Fruit fly (Drosophila melanogaster) whole organism, embryonic: ENCODE results near the gene sno.

Source experiments
- C15 ChIP-seq: fragments of 200-800 bp; sonication (Bioruptor generic); IDR thresholded peaks from 3 replicates; pipeline ENCODE4 v1.3.6; 2022; ENCODE audit warnings: missing biosample characterization, missing genetic modification characterization
- CG11695 ChIP-seq: fragments of 200-800 bp; sonication (Bioruptor generic); IDR thresholded peaks from 3 replicates; pipeline ENCODE4 v1.3.6; 2022; ENCODE audit warnings: missing biosample characterization, missing genetic modification characterization
- CG12155 ChIP-seq: fragments of 200-800 bp; sonication (Bioruptor generic); optimal IDR thresholded peaks from 3 replicates; lab custom pipeline; 2016; ENCODE audit warnings: missing biosample characterization, missing genetic modification characterization
- CG13287 ChIP-seq: fragments of 200-800 bp; sonication (Bioruptor generic); IDR thresholded peaks from 2 replicates; pipeline ENCODE4 v1.3.6; 2022; ENCODE audit warnings: missing biosample characterization, missing genetic modification characterization; ENCODE audit not compliant: partially characterized antibody
- CG14441 ChIP-seq: fragments of 200-800 bp; sonication (Bioruptor generic); IDR thresholded peaks from 2 replicates; pipeline ENCODE4 v1.3.6; 2022; ENCODE audit warnings: missing biosample characterization, missing genetic modification characterization
- CG14710 ChIP-seq: fragments of 200-800 bp; sonication (Bioruptor generic); optimal IDR thresholded peaks from 3 replicates; lab custom pipeline; 2019; ENCODE audit warnings: missing biosample characterization, mild to moderate bottlenecking, missing genetic modification characterization, moderate library complexity
- CG1603 ChIP-seq: fragments of 200-800 bp; sonication (Bioruptor generic); optimal IDR thresholded peaks from 2 replicates; lab custom pipeline; 2019; ENCODE audit warnings: missing biosample characterization, mild to moderate bottlenecking, missing genetic modification characterization, moderate library complexity
- CG16779 ChIP-seq: fragments of 200-800 bp; sonication (Bioruptor generic); IDR thresholded peaks from 2 replicates; pipeline ENCODE4 v1.3.6; 2022; ENCODE audit warnings: missing biosample characterization, missing genetic modification characterization
- CG16813 ChIP-seq: fragments of 200-800 bp; sonication (Bioruptor generic); IDR thresholded peaks from 3 replicates; pipeline ENCODE4 v1.3.6; 2022; ENCODE audit warnings: missing biosample characterization, missing genetic modification characterization; ENCODE audit not compliant: partially characterized antibody
- CG16863 ChIP-seq: fragments of 200-800 bp; sonication (Bioruptor generic); optimal IDR thresholded peaks from 3 replicates; lab custom pipeline; 2016; ENCODE audit warnings: missing biosample characterization, missing genetic modification characterization
- CG17328 ChIP-seq: fragments of 200-800 bp; sonication (Bioruptor generic); IDR thresholded peaks from 2 replicates; pipeline ENCODE4 v1.3.6; 2022; ENCODE audit warnings: missing biosample characterization, missing genetic modification characterization
- CG17359 ChIP-seq: fragments of 200-800 bp; sonication (Bioruptor generic); optimal IDR thresholded peaks from 3 replicates; lab custom pipeline; 2018; ENCODE audit warnings: missing biosample characterization, mild to moderate bottlenecking, missing genetic modification characterization, moderate library complexity
- CG18262 ChIP-seq: fragments of 200-800 bp; optimal IDR thresholded peaks from 3 replicates; lab custom pipeline; 2019; ENCODE audit warnings: missing biosample characterization, mild to moderate bottlenecking, missing genetic modification characterization, moderate library complexity
- CG2116 ChIP-seq: fragments of 200-800 bp; sonication (Bioruptor generic); optimal IDR thresholded peaks from 3 replicates; lab custom pipeline; 2018; ENCODE audit warnings: missing biosample characterization, mild to moderate bottlenecking, missing genetic modification characterization
- CG2678 ChIP-seq: fragments of 200-800 bp; sonication (Bioruptor generic); optimal IDR thresholded peaks from 3 replicates; lab custom pipeline; 2019; ENCODE audit warnings: missing biosample characterization, mild to moderate bottlenecking, missing genetic modification characterization, moderate library complexity
- CG32532 ChIP-seq: fragments of 200-800 bp; sonication (Bioruptor generic); IDR thresholded peaks from 2 replicates; pipeline ENCODE4 v1.3.6; 2022; ENCODE audit warnings: missing biosample characterization, missing genetic modification characterization
- CG33557 ChIP-seq: fragments of 200-800 bp; sonication (Bioruptor generic); optimal IDR thresholded peaks from 2 replicates; lab custom pipeline; 2019; ENCODE audit warnings: missing biosample characterization, mild to moderate bottlenecking, missing genetic modification characterization, moderate library complexity
- CG34376 ChIP-seq: fragments of 200-800 bp; sonication (Bioruptor generic); optimal IDR thresholded peaks from 2 replicates; lab custom pipeline; 2018; ENCODE audit warnings: missing biosample characterization, mild to moderate bottlenecking, missing genetic modification characterization
- CG3847 ChIP-seq: fragments of 200-800 bp; sonication (Bioruptor generic); IDR thresholded peaks from 2 replicates; pipeline ENCODE4 v1.3.6; 2022; ENCODE audit warnings: missing biosample characterization, missing genetic modification characterization
- CG6175 ChIP-seq: fragments of 200-800 bp; sonication (Bioruptor generic); IDR thresholded peaks from 3 replicates; pipeline ENCODE4 v1.3.6; 2022; ENCODE audit warnings: missing biosample characterization, missing genetic modification characterization
- CG6654 ChIP-seq: fragments of 200-800 bp; sonication (Bioruptor generic); optimal IDR thresholded peaks from 2 replicates; lab custom pipeline; 2017; ENCODE audit warnings: missing biosample characterization, mild to moderate bottlenecking, missing genetic modification characterization
- CG6765 ChIP-seq: fragments of 200-800 bp; sonication (Bioruptor generic); optimal IDR thresholded peaks from 3 replicates; lab custom pipeline; 2017; ENCODE audit warnings: missing biosample characterization, mild to moderate bottlenecking, missing genetic modification characterization
- CG6813 ChIP-seq: fragments of 200-800 bp; sonication (Bioruptor generic); optimal IDR thresholded peaks from 2 replicates; lab custom pipeline; 2017; ENCODE audit warnings: missing biosample characterization, missing genetic modification characterization, mild to moderate bottlenecking, moderate library complexity, missing genetic modification reagents
- CG7786 ChIP-seq: fragments of 200-800 bp; sonication (Bioruptor generic); optimal IDR thresholded peaks from 2 replicates; lab custom pipeline; 2016; ENCODE audit warnings: missing biosample characterization, missing genetic modification characterization
- CG7963 ChIP-seq: fragments of 200-800 bp; sonication (Bioruptor generic); IDR thresholded peaks from 3 replicates; pipeline ENCODE4 v1.3.6; 2022; ENCODE audit warnings: missing biosample characterization, missing genetic modification characterization; ENCODE audit not compliant: partially characterized antibody
- CG7987 ChIP-seq: fragments of 200-800 bp; sonication (Bioruptor generic); optimal IDR thresholded peaks from 2 replicates; lab custom pipeline; 2018; ENCODE audit warnings: missing biosample characterization, mild to moderate bottlenecking, missing genetic modification characterization, moderate library complexity
- CrebB ChIP-seq: fragments of 200-800 bp; sonication (Bioruptor generic); optimal IDR thresholded peaks from 3 replicates; lab custom pipeline; 2018; ENCODE audit warnings: missing biosample characterization, mild to moderate bottlenecking, missing genetic modification characterization
- Gug ChIP-seq: fragments of 200-800 bp; sonication (Bioruptor generic); IDR thresholded peaks from 4 replicates; pipeline ENCODE4 v1.3.6; 2022; ENCODE audit warnings: missing biosample characterization, missing genetic modification characterization
- Nf-YA ChIP-seq: fragments of 200-800 bp; sonication (Bioruptor generic); IDR thresholded peaks from 2 replicates; pipeline ENCODE4 v1.3.6; 2022; ENCODE audit warnings: missing biosample characterization, missing genetic modification characterization
- Nf-YC ChIP-seq: fragments of 200-800 bp; optimal IDR thresholded peaks from 3 replicates; lab custom pipeline; 2019; ENCODE audit warnings: missing biosample characterization, mild to moderate bottlenecking, missing genetic modification characterization, moderate library complexity
- Pdp1 ChIP-seq, 2 experiments: fragments of 200-800 bp; sonication (Bioruptor generic); optimal IDR thresholded peaks; 3 replicates each; lab custom pipeline; 2016; ENCODE audit warnings: missing biosample characterization in 2 of 2, missing genetic modification characterization in 2 of 2, mild to moderate bottlenecking in 1 of 2, moderate library complexity in 1 of 2
- Rfx ChIP-seq: fragments of 200-800 bp; sonication (Bioruptor generic); IDR thresholded peaks from 2 replicates; pipeline ENCODE4 v1.3.6; 2022; ENCODE audit warnings: missing biosample characterization, missing genetic modification characterization
- Rx ChIP-seq: fragments of 200-800 bp; sonication (Bioruptor generic); IDR thresholded peaks from 2 replicates; pipeline ENCODE4 v1.3.6; 2022; ENCODE audit warnings: missing biosample characterization, missing genetic modification characterization
- amos ChIP-seq: fragments of 200-800 bp; sonication (Bioruptor generic); IDR thresholded peaks from 2 replicates; pipeline ENCODE4 v1.3.6; 2022; ENCODE audit warnings: missing biosample characterization, missing genetic modification characterization; ENCODE audit not compliant: partially characterized antibody
- ase ChIP-seq: fragments of 200-800 bp; sonication (Bioruptor generic); IDR thresholded peaks from 3 replicates; pipeline ENCODE4 v1.3.6; 2022; ENCODE audit warnings: missing biosample characterization, missing genetic modification characterization
- bsh ChIP-seq, 2 experiments: fragments of 200-800 bp; sonication (Bioruptor generic); optimal IDR thresholded peaks; 2 replicates each; lab custom pipeline; 2017 to 2018; ENCODE audit warnings: mild to moderate bottlenecking in 2 of 2, missing biosample characterization in 2 of 2, missing genetic modification characterization in 2 of 2, moderate library complexity in 1 of 2
- caup ChIP-seq: fragments of 200-800 bp; sonication (Bioruptor generic); optimal IDR thresholded peaks from 3 replicates; lab custom pipeline; 2017; ENCODE audit warnings: missing biosample characterization, mild to moderate bottlenecking, missing genetic modification characterization, moderate library complexity; ENCODE audit not compliant: severe bottlenecking
- dmrt99B ChIP-seq: fragments of 200-800 bp; sonication (Bioruptor generic); optimal IDR thresholded peaks from 2 replicates; lab custom pipeline; 2018; ENCODE audit warnings: missing biosample characterization, mild to moderate bottlenecking, missing genetic modification characterization, moderate library complexity
- ewg ChIP-seq: fragments of 200-800 bp; sonication (Bioruptor generic); optimal IDR thresholded peaks from 3 replicates; lab custom pipeline; 2017; ENCODE audit warnings: mild to moderate bottlenecking, missing biosample characterization, missing genetic modification reagents, missing genetic modification characterization
- ham ChIP-seq: fragments of 200-800 bp; sonication (Bioruptor generic); IDR thresholded peaks from 2 replicates; pipeline ENCODE4 v1.3.6; 2022; ENCODE audit warnings: missing biosample characterization, missing genetic modification characterization
- hb ChIP-seq: fragments of 200-800 bp; sonication (Bioruptor generic); IDR thresholded peaks from 3 replicates; pipeline ENCODE4 v1.3.6; 2022; ENCODE audit warnings: missing biosample characterization, missing genetic modification characterization; ENCODE audit not compliant: partially characterized antibody
- her ChIP-seq: fragments of 200-800 bp; sonication (Bioruptor generic); optimal IDR thresholded peaks from 2 replicates; lab custom pipeline; 2016; ENCODE audit warnings: missing biosample characterization, missing genetic modification characterization
- lbe ChIP-seq: fragments of 200-800 bp; sonication (Bioruptor generic); optimal IDR thresholded peaks from 2 replicates; lab custom pipeline; 2016; ENCODE audit warnings: missing biosample characterization, mild to moderate bottlenecking, missing genetic modification characterization
- lola ChIP-seq, 3 experiments: fragments of >200 bp in 2 of 3; fragments of 200-800 bp in 1 of 3; sonication (Bioruptor generic) in 1 of 3; optimal IDR thresholded peaks; 2 replicates each; lab custom pipeline; 2017 to 2019; ENCODE audit warnings: missing biosample characterization in 3 of 3, missing genetic modification characterization in 3 of 3, mild to moderate bottlenecking in 1 of 3, moderate library complexity in 1 of 3
- p53 ChIP-seq: fragments of 200-800 bp; sonication (Bioruptor generic); optimal IDR thresholded peaks from 2 replicates; lab custom pipeline; 2016; ENCODE audit warnings: missing biosample characterization, missing genetic modification characterization
- sna ChIP-seq: fragments of 200-800 bp; sonication (Bioruptor generic); IDR thresholded peaks from 2 replicates; pipeline ENCODE4 v1.3.6; 2022; ENCODE audit warnings: missing biosample characterization, missing genetic modification characterization; ENCODE audit not compliant: partially characterized antibody
- ssp ChIP-seq: fragments of 200-800 bp; sonication (Bioruptor generic); IDR thresholded peaks from 2 replicates; pipeline ENCODE4 v1.3.6; 2022; ENCODE audit warnings: missing biosample characterization, missing genetic modification characterization

sno gene

dm6 chrX:13211357-13212137 is at the start of gene sno (continued):
- TF ChIP-seq CG7963 (GFP tag; lab: Robert Waterston, UW) (peak; percentile 83; the same call in 2 of the 3 replicates), CG14441 (GFP tag; lab: Robert Waterston, UW) (no peak), CG2116 (no peak), CG18262 (tag; lab: Kevin White, UChicago) (no peak), CG17359 (tag; lab: Kevin White, UChicago) (no peak), CG16779 (GFP tag; lab: Robert Waterston, UW) (no peak), CG2678 (tag; lab: Kevin White, UChicago) (no peak), lola (GFP tag; optimal IDR thresholded peaks at IDR 0.05; lab: Kevin White, UChicago) (no peak), CG1603 (tag; lab: Kevin White, UChicago) (peak; percentile 28), CG7786 (GFP tag; lab: Kevin White, UChicago) (no peak), her (GFP tag; lab: Kevin White, UChicago) (peak; percentile 1), CG14710 (peak; percentile 11), CG3847 (GFP tag; lab: Robert Waterston, UW) (peak; percentile 22; the same call in 1 of the 2 replicates), CG16863 (no peak), CrebB (peak; percentile 3), ase (GFP tag; lab: Robert Waterston, UW) (no peak), CG6175 (no peak), CG17328 (GFP tag; lab: Robert Waterston, UW) (peak; percentile 10; the same call in 1 of the 2 replicates), Nf-YA (GFP tag; lab: Robert Waterston, UW) (no peak), Rx (GFP tag; lab: Robert Waterston, UW) (no peak), CG32532 (peak; percentile 25; the same call in 1 of the 2 replicates), Nf-YC (tag; lab: Kevin White, UChicago) (no peak), CG11695 (GFP tag; lab: Robert Waterston, UW) (peak; percentile 33; the same call in 1 of the 3 replicates), C15 (GFP tag; lab: Robert Waterston, UW) (no peak), dmrt99B (no peak), CG34376 (GFP tag; lab: Kevin White, UChicago) (no peak), p53 (GFP tag; lab: Kevin White, UChicago) (no peak), ssp (no peak), CG6654 (no peak), sna (GFP tag; lab: Robert Waterston, UW) (peak; percentile 69; the same call in 1 of the 2 replicates), CG13287 (GFP tag; lab: Robert Waterston, UW) (peak; percentile 79), ham (GFP tag; lab: Robert Waterston, UW) (no peak), lbe (GFP tag; lab: Kevin White, UChicago) (no peak), CG7987 (GFP tag; lab: Kevin White, UChicago) (no peak), CG6765 (no peak), hb (GFP tag; lab: Robert Waterston, UW) (peak; percentile 72; the same call in 2 of the 3 replicates), CG33557 (GFP tag; lab: Kevin White, UChicago) (no peak), amos (GFP tag; lab: Robert Waterston, UW) (peak; percentile 89), Gug (GFP tag; lab: Robert Waterston, UW) (no peak), Pdp1 (GFP tag; optimal IDR thresholded peaks at IDR 0.05; lab: Kevin White, UChicago) (peak in 1 of 2 experiments; percentile 92), CG12155 (GFP tag; lab: Kevin White, UChicago) (peak; percentile 86), caup (GFP tag; lab: Kevin White, UChicago) (no peak), Rfx (GFP tag; lab: Robert Waterston, UW) (0 out of 2 replicates have a peak, but pooled peaks have one; percentile 5), bsh (GFP tag; optimal IDR thresholded peaks at IDR 0.05; lab: Kevin White, UChicago) (peak in 1 of 2 experiments; percentile 3), ewg (GFP tag; lab: Kevin White, UChicago) (peak; percentile 10), CG6813 (no peak), CG16813 (GFP tag; lab: Robert Waterston, UW) (peak; percentile 89)
